Worm (Caenorhabditis elegans) whole organism, L2 larva: ENCODE data around the gene srh-116.

Experiments
- F13H6.1 ChIP-seq: sonication (generic microtip); optimal IDR thresholded peaks from 2 replicates; lab custom pipeline; 2016; ENCODE audit warnings: missing genetic modification characterization, missing compliant biosample characterization
- R02D3.7 ChIP-seq: fragments of 150-350 bp; optimal IDR thresholded peaks from 2 replicates; lab custom pipeline; 2014; ENCODE audit warnings: missing biosample characterization, missing genetic modification characterization
- mdl-1 ChIP-seq, 2 experiments: fragments of 150-350 bp in 1 of 2; sonication (generic microtip) in 1 of 2; optimal IDR thresholded peaks; 2 replicates each; lab custom pipeline; 2017; ENCODE audit warnings: missing biosample characterization in 2 of 2, missing genetic modification characterization in 2 of 2
- nhr-237 ChIP-seq: fragments of 150-350 bp; optimal IDR thresholded peaks from 2 replicates; lab custom pipeline; 2014; ENCODE audit warnings: missing biosample characterization, missing genetic modification characterization
- nhr-25 ChIP-seq: fragments of 150-350 bp; sonication (generic microtip); optimal IDR thresholded peaks from 3 replicates; lab custom pipeline; 2014; ENCODE audit warnings: missing biosample characterization, missing genetic modification characterization
- nhr-77 ChIP-seq: fragments of 150-350 bp; optimal IDR thresholded peaks from 2 replicates; lab custom pipeline; 2014; ENCODE audit warnings: missing biosample characterization, missing genetic modification characterization
- skn-1 ChIP-seq: sonication (generic microtip); optimal IDR thresholded peaks from 2 replicates; lab custom pipeline; 2017; ENCODE audit warnings: missing biosample characterization, missing genetic modification characterization

ce11 chrV:17298657-17299056 is 43.7 kb upstream of the srh-116 start:
- TF ChIP-seq nhr-25 (no peak), R02D3.7 (tag; lab: Kevin White, UChicago) (no peak), nhr-77 (tag; lab: Kevin White, UChicago) (no peak), skn-1 (no peak), mdl-1 (tag; optimal IDR thresholded peaks at IDR 0.05; lab: Kevin White, UChicago) (no peak), F13H6.1 (tag; lab: Kevin White, UChicago) (no peak), nhr-237 (tag; lab: Kevin White, UChicago) (no peak)
